Worm (Caenorhabditis elegans): Measurements from ENCODE around the gene C49F8.3.

C49F8.3 gene

ce11 chrX:13368283-13368682, 19.1 kb downstream of the C49F8.3 start:
- TF ChIP-seq elt-2 (tag; optimal IDR thresholded peaks at IDR 0.05): peak; percentile 14
- TF ChIP-seq ceh-14 (tag; optimal IDR thresholded peaks at IDR 0.05): no peak

- TF ChIP-seq fkh-6 (tag; optimal IDR thresholded peaks at IDR 0.05) (no peak), ceh-2 (tag; optimal IDR thresholded peaks at IDR 0.05) (no peak), ztf-16 (tag; optimal IDR thresholded peaks at IDR 0.05) (no peak), hlh-6 (tag; optimal IDR thresholded peaks at IDR 0.05) (no peak), K02D7.2 (tag; optimal IDR thresholded peaks at IDR 0.05) (no peak), unc-55 (GFP tag; optimal IDR thresholded peaks at IDR 0.05) (no peak), tbx-7 (tag; optimal IDR thresholded peaks at IDR 0.05) (no peak), ceh-14 (tag; optimal IDR thresholded peaks at IDR 0.05) (no peak), pqm-1 (tag; optimal IDR thresholded peaks at IDR 0.05) (no peak), C08G9.2 (tag; optimal IDR thresholded peaks at IDR 0.05) (no peak), madf-2 (tag; optimal IDR thresholded peaks at IDR 0.05) (no peak), pag-3 (tag; optimal IDR thresholded peaks at IDR 0.05; ENCODE audit: borderline replicate concordance) (no peak), che-1 (tag; optimal IDR thresholded peaks at IDR 0.05) (no peak), tbx-2 (tag; optimal IDR thresholded peaks at IDR 0.05) (no peak), hlh-13 (GFP tag; optimal IDR thresholded peaks at IDR 0.05) (no peak), ama-1 (optimal IDR thresholded peaks at IDR 0.05) (no peak), unc-42 (tag; optimal IDR thresholded peaks at IDR 0.05) (no peak), mec-3 (tag; optimal IDR thresholded peaks at IDR 0.05; ENCODE audit: borderline replicate concordance) (no peak), unc-3 (GFP tag; conservative IDR thresholded peaks at IDR 0.05) (no peak), unc-3 (tag; optimal IDR thresholded peaks at IDR 0.05) (no peak)
Measured at ce11 chrX:13366955-13367354, 20.4 kb downstream of the C49F8.3 start.

- no peak for TF ChIP-seq ceh-18 (tag; optimal IDR thresholded peaks at IDR 0.05)
- TF ChIP-seq nhr-11 (tag; optimal IDR thresholded peaks at IDR 0.05): no peak
- TF ChIP-seq lim-6 (tag; optimal IDR thresholded peaks at IDR 0.05): no peak
- no peak for TF ChIP-seq hlh-8 (tag; optimal IDR thresholded peaks at IDR 0.05)
- TF ChIP-seq tbx-2 (tag; optimal IDR thresholded peaks at IDR 0.05): no peak
- TF ChIP-seq mec-3 (tag; optimal IDR thresholded peaks at IDR 0.05; ENCODE audit: borderline replicate concordance): no peak
- TF ChIP-seq C08G9.2 (tag; optimal IDR thresholded peaks at IDR 0.05): no peak
- no peak for TF ChIP-seq hlh-30 (tag; optimal IDR thresholded peaks at IDR 0.05; ENCODE audit: insufficient read depth)
- no peak for TF ChIP-seq F13H6.1 (tag; optimal IDR thresholded peaks at IDR 0.05)
- TF ChIP-seq pqm-1 (tag; optimal IDR thresholded peaks at IDR 0.05): no peak
- TF ChIP-seq ceh-9 (tag; optimal IDR thresholded peaks at IDR 0.05): no peak
- no peak for TF ChIP-seq sox-4 (tag; optimal IDR thresholded peaks at IDR 0.05)
- no peak for TF ChIP-seq pat-9 (tag; optimal IDR thresholded peaks at IDR 0.05)
Measured at ce11 chrX:13364897-13365296, 22.4 kb downstream of the C49F8.3 start, which contains the start of gene C49F8.1. Gene C49F8.1 (minus strand): TSS chrX:13364997.

ce11 chrX:13362486-13362885, 24.9 kb downstream of the C49F8.3 start, which contains the start of gene C49F8.15:
Gene C49F8.15 (minus strand): TSS chrX:13362586.
- no peak for TF ChIP-seq madf-2 (tag; optimal IDR thresholded peaks at IDR 0.05)
- no peak for TF ChIP-seq sox-4 (tag; optimal IDR thresholded peaks at IDR 0.05)
- TF ChIP-seq ama-1 (optimal IDR thresholded peaks at IDR 0.05): no peak
- TF ChIP-seq pat-9 (tag; optimal IDR thresholded peaks at IDR 0.05): no peak
- no peak for TF ChIP-seq F13H6.1 (tag; optimal IDR thresholded peaks at IDR 0.05)
- no peak for TF ChIP-seq sox-2 (GFP tag; IDR thresholded peaks at IDR 0.05)
- TF ChIP-seq tbx-2 (tag; optimal IDR thresholded peaks at IDR 0.05): no peak
- no peak for TF ChIP-seq pax-1 (tag; optimal IDR thresholded peaks at IDR 0.05)
- TF ChIP-seq ztf-16 (tag; optimal IDR thresholded peaks at IDR 0.05): no peak
- TF ChIP-seq C38D4.7 (GFP tag; optimal IDR thresholded peaks at IDR 0.05): no peak

- TF ChIP-seq ref-2 (tag; optimal IDR thresholded peaks at IDR 0.05) (no peak), elt-2 (tag; optimal IDR thresholded peaks at IDR 0.05) (peak; percentile 43), sox-2 (GFP tag; IDR thresholded peaks at IDR 0.05) (no peak), fkh-10 (GFP tag; optimal IDR thresholded peaks at IDR 0.05) (no peak)
Measured at ce11 chrX:13360632-13361031, 26.7 kb downstream of the C49F8.3 start.
